Worm (Caenorhabditis elegans): ENCODE results near the gene F35G12.5.

DNA sequence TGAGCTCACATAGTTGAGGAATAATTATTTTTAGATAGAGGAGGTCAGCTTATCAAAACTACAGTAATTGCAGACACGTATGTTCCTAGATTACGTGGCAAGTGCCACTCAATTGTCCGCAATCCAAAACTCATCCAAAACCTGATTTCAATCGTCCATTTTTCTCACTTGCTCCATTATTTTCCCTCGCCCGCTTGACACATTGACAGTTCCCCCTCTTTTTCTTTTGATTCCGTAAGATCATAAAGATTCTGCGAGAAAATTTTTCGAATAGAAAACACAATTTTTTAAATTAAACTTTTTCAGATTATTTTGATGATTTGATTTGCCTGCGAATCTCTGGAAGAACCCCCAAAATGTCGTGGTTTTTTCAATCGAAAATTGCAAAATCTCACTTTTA, 35.2 kb upstream of the F35G12.5 start, which contains the start of gene M88.4:
- TF ChIP-seq cog-1 (tag; optimal IDR thresholded peaks at IDR 0.05) (no peak), ztf-23 (GFP tag; IDR thresholded peaks at IDR 0.05) (no peak)
